Fruit fly (Drosophila melanogaster) whole organism, wandering third instar larva: ENCODE measurements around the gene IP3K2.

ENCODE experiments used
- Abd-B ChIP-seq: fragments of >200 bp; optimal IDR thresholded peaks from 2 replicates; lab custom pipeline; 2017; ENCODE audit warnings: missing biosample characterization, missing genetic modification characterization
- CG32264 ChIP-seq: fragments of 200-800 bp; sonication (Bioruptor generic); optimal IDR thresholded peaks from 2 replicates; lab custom pipeline; 2016; ENCODE audit warnings: missing biosample characterization, missing genetic modification characterization
- CG9705 ChIP-seq: fragments of 200-800 bp; sonication (Bioruptor generic); optimal IDR thresholded peaks from 2 replicates; lab custom pipeline; 2018; ENCODE audit warnings: missing biosample characterization, mild to moderate bottlenecking, missing genetic modification characterization
- CrebA ChIP-seq: fragments of 200-800 bp; sonication (Bioruptor generic); optimal IDR thresholded peaks from 2 replicates; lab custom pipeline; 2016; ENCODE audit warnings: missing biosample characterization, mild to moderate bottlenecking, missing genetic modification characterization, borderline replicate concordance
- Dfd ChIP-seq: fragments of >200 bp; optimal IDR thresholded peaks from 2 replicates; lab custom pipeline; 2017; ENCODE audit warnings: missing biosample characterization, missing genetic modification characterization
- Dif ChIP-seq: fragments of 200-275, 200-300 bp; sonication (Bioruptor generic); optimal IDR thresholded peaks from 2 replicates; lab custom pipeline; 2018; ENCODE audit warnings: missing biosample characterization, missing genetic modification characterization; ENCODE audit not compliant: partially characterized antibody
- GATAd ChIP-seq: sonication (Bioruptor generic); optimal IDR thresholded peaks from 2 replicates; lab custom pipeline; 2016; ENCODE audit warnings: missing biosample characterization, missing genetic modification characterization
- HLH106 ChIP-seq: fragments of 200-800 bp; optimal IDR thresholded peaks from 3 replicates; lab custom pipeline; 2019; ENCODE audit warnings: missing biosample characterization, mild to moderate bottlenecking, missing genetic modification characterization, moderate library complexity
- Hnf4 ChIP-seq: fragments of 200-800 bp; sonication (Bioruptor generic); optimal IDR thresholded peaks from 2 replicates; lab custom pipeline; 2016; ENCODE audit warnings: missing biosample characterization, mild to moderate bottlenecking, missing genetic modification characterization
- Hr78 ChIP-seq: fragments of >200 bp; optimal IDR thresholded peaks from 2 replicates; lab custom pipeline; 2017; ENCODE audit warnings: missing biosample characterization, missing genetic modification characterization
- Hr83 ChIP-seq: fragments of 200-300 bp; sonication (Bioruptor generic); optimal IDR thresholded peaks from 2 replicates; lab custom pipeline; 2016; ENCODE audit warnings: missing biosample characterization, mild to moderate bottlenecking, missing genetic modification characterization, moderate library complexity; ENCODE audit not compliant: poor library complexity, severe bottlenecking
- Jra ChIP-seq: sonication (Bioruptor generic); optimal IDR thresholded peaks from 2 replicates; lab custom pipeline; 2016; ENCODE audit warnings: missing biosample characterization, missing genetic modification characterization
- Mio ChIP-seq: sonication (Bioruptor generic); optimal IDR thresholded peaks from 2 replicates; lab custom pipeline; 2016; ENCODE audit warnings: missing biosample characterization, missing genetic modification characterization
- Myc ChIP-seq: fragments of >200 bp; optimal IDR thresholded peaks from 2 replicates; lab custom pipeline; 2017
- N ChIP-seq: fragments of >200 bp; optimal IDR thresholded peaks from 2 replicates; lab custom pipeline; 2018; ENCODE audit warnings: missing biosample characterization, missing external identifiers, missing genetic modification characterization
- OdsH ChIP-seq: fragments of 200-800 bp; sonication (Bioruptor generic); optimal IDR thresholded peaks from 2 replicates; lab custom pipeline; 2016; ENCODE audit warnings: missing biosample characterization, mild to moderate bottlenecking, missing genetic modification characterization
- Rel ChIP-seq, 2 experiments: fragments of 200-800 bp; sonication (Bioruptor generic) in 1 of 2; optimal IDR thresholded peaks; 2 replicates in 1 of 2; 3 replicates in 1 of 2; lab custom pipeline; 2016 to 2019; ENCODE audit warnings: mild to moderate bottlenecking in 2 of 2, missing biosample characterization in 2 of 2, missing genetic modification characterization in 2 of 2, moderate library complexity in 1 of 2
- Sp1 ChIP-seq: fragments of 200-800 bp; sonication (Bioruptor generic); optimal IDR thresholded peaks from 3 replicates; lab custom pipeline; 2019; ENCODE audit warnings: missing biosample characterization, mild to moderate bottlenecking, missing genetic modification characterization, moderate library complexity
- Vsx2 ChIP-seq: fragments of 200-300, 225-300 bp; sonication (Bioruptor generic); optimal IDR thresholded peaks from 2 replicates; lab custom pipeline; 2018; ENCODE audit warnings: missing biosample characterization, missing genetic modification characterization; ENCODE audit not compliant: partially characterized antibody
- br ChIP-seq: fragments of 200-800 bp; sonication (Bioruptor generic); optimal IDR thresholded peaks from 2 replicates; lab custom pipeline; 2016; ENCODE audit warnings: missing biosample characterization, missing genetic modification characterization
- brk ChIP-seq: fragments of 200-800 bp; sonication (Bioruptor generic); optimal IDR thresholded peaks from 2 replicates; lab custom pipeline; 2016; ENCODE audit warnings: missing biosample characterization, mild to moderate bottlenecking, missing genetic modification characterization
- dl ChIP-seq, 2 experiments: fragments of 175-275, 200-275 bp in 1 of 2; fragments of 200-275 bp in 1 of 2; sonication (Bioruptor generic); optimal IDR thresholded peaks; lab custom pipeline; 2018; ENCODE audit warnings: mild to moderate bottlenecking in 2 of 2, missing biosample characterization in 2 of 2, missing genetic modification characterization in 2 of 2, moderate library complexity in 2 of 2; ENCODE audit not compliant: partially characterized antibody in 2 of 2, insufficient read depth in 1 of 2
- dmrt93B ChIP-seq: fragments of 200-800 bp; sonication (Bioruptor generic); optimal IDR thresholded peaks from 2 replicates; lab custom pipeline; 2018; ENCODE audit warnings: missing biosample characterization, mild to moderate bottlenecking, missing genetic modification characterization
- dsf ChIP-seq: sonication (Bioruptor generic); optimal IDR thresholded peaks from 2 replicates; lab custom pipeline; 2016; ENCODE audit warnings: missing biosample characterization, missing genetic modification characterization, borderline replicate concordance
- ey ChIP-seq: fragments of 200-800 bp; sonication (Bioruptor generic); optimal IDR thresholded peaks from 2 replicates; lab custom pipeline; 2016; ENCODE audit warnings: missing biosample characterization, missing genetic modification characterization
- foxo ChIP-seq, 2 experiments: fragments of 200-800 bp; sonication (Bioruptor generic); optimal IDR thresholded peaks; 2 replicates in 1 of 2; 3 replicates in 1 of 2; lab custom pipeline; 2016 to 2017; ENCODE audit warnings: missing biosample characterization in 2 of 2, missing genetic modification characterization in 2 of 2
- fru ChIP-seq: fragments of 200-800 bp; sonication (Bioruptor generic); optimal IDR thresholded peaks from 3 replicates; lab custom pipeline; 2016; ENCODE audit warnings: missing biosample characterization, mild to moderate bottlenecking, missing genetic modification characterization
- h ChIP-seq: fragments of 200-800 bp; sonication (Bioruptor generic); optimal IDR thresholded peaks from 3 replicates; lab custom pipeline; 2016; ENCODE audit warnings: missing biosample characterization, mild to moderate bottlenecking, missing genetic modification characterization
- jim ChIP-seq: fragments of 175-275, 200-325 bp; sonication (Bioruptor generic); optimal IDR thresholded peaks from 2 replicates; lab custom pipeline; 2016; ENCODE audit warnings: missing biosample characterization, mild to moderate bottlenecking, missing genetic modification characterization
- lola ChIP-seq: fragments of >200 bp; optimal IDR thresholded peaks from 2 replicates; lab custom pipeline; 2017; ENCODE audit warnings: missing biosample characterization, missing genetic modification characterization
- pan ChIP-seq: fragments of >200 bp; optimal IDR thresholded peaks from 2 replicates; lab custom pipeline; 2017
- psq ChIP-seq: fragments of 200-800 bp; sonication (Bioruptor generic); optimal IDR thresholded peaks from 3 replicates; lab custom pipeline; 2017; ENCODE audit warnings: missing biosample characterization, mild to moderate bottlenecking, missing genetic modification characterization, moderate library complexity
- rgr ChIP-seq: fragments of 200-800 bp; sonication (Bioruptor generic); optimal IDR thresholded peaks from 3 replicates; lab custom pipeline; 2016; ENCODE audit warnings: missing biosample characterization, mild to moderate bottlenecking, missing genetic modification characterization
- sage ChIP-seq: fragments of 200-800 bp; sonication (Bioruptor generic); optimal IDR thresholded peaks from 2 replicates; lab custom pipeline; 2016; ENCODE audit warnings: missing biosample characterization, mild to moderate bottlenecking, missing genetic modification characterization
- sv ChIP-seq: fragments of 200-800 bp; sonication (Bioruptor generic); optimal IDR thresholded peaks from 3 replicates; lab custom pipeline; 2016; ENCODE audit warnings: missing biosample characterization, missing genetic modification characterization
- tai ChIP-seq: sonication (Bioruptor generic); optimal IDR thresholded peaks from 2 replicates; lab custom pipeline; 2016; ENCODE audit warnings: missing biosample characterization, missing genetic modification characterization
- usp ChIP-seq: fragments of >200 bp; optimal IDR thresholded peaks from 2 replicates; lab custom pipeline; 2017; ENCODE audit warnings: missing biosample characterization, missing genetic modification characterization
- woc ChIP-seq: sonication (Bioruptor generic); optimal IDR thresholded peaks from 2 replicates; lab custom pipeline; 2016; ENCODE audit warnings: missing biosample characterization, mild to moderate bottlenecking, missing genetic modification characterization

The IP3K2 gene

dm6 chrX:13332702-13333243 lies 29.3 kb downstream of the IP3K2 start (continued):
- TF ChIP-seq OdsH (GFP tag; lab: Kevin White, UChicago) (peak; percentile 34), dl (GFP tag; optimal IDR thresholded peaks at IDR 0.05; lab: Kevin White, UChicago; ENCODE audit: insufficient read depth in 1 of 2, partially characterized antibody in 2 of 2) (no peak), Jra (no peak)

DNA sequence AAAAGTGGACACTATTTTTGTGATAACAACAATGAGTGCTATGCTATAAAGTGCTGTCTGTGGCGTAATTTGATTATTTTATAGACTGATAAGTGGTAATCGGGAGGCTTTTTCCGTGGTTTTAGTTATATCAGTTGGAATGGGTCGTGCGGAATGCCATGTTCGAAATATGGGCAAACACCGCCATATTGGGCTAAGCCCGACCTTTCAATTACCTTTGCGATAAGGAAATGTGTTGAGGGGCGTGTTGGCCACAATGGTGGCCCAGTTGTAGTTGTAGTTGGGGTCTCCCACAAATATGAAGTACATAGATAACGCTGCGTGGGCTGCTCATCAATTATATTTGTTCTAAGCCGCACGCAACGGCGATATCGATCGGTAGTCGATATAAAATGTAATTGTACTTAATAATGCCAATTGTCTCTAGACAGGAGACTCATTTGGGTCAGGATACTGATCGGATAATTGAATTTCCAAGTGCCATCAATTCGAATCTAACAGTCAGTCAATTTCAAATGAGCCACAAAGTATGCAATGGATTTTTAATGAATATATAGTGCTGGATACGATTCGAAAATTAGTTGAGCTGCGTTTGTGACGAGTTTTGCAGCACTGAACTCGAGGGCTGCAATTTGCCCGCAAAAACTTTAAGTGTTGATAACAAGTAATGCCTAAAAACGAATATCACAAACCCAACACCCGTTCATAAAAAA lies 31.2 kb downstream of the IP3K2 start:
- no peak for TF ChIP-seq CG32264 (GFP tag; lab: Kevin White, UChicago)
- peak; percentile 70 for TF ChIP-seq GATAd (GFP tag; lab: Kevin White, UChicago)
- TF ChIP-seq fru (GFP tag; lab: Kevin White, UChicago), result peak; percentile 64
- TF ChIP-seq h (GFP tag; lab: Kevin White, UChicago), result peak; percentile 60
- no peak for TF ChIP-seq Abd-B (GFP tag; lab: Kevin White, UChicago)
- TF ChIP-seq Myc, result peak; percentile 58
- TF ChIP-seq HLH106, result peak; percentile 34
- no peak for TF ChIP-seq Dif (GFP tag; lab: Kevin White, UChicago)
- TF ChIP-seq Hnf4 (GFP tag; lab: Kevin White, UChicago), result peak; percentile 79
- TF ChIP-seq pan (lab: Kevin White, UChicago), result no peak
- no peak for TF ChIP-seq psq (GFP tag; lab: Kevin White, UChicago)
- TF ChIP-seq OdsH (GFP tag; lab: Kevin White, UChicago), result peak; percentile 39
- no peak for TF ChIP-seq jim (GFP tag; lab: Kevin White, UChicago)
- TF ChIP-seq br (GFP tag; lab: Kevin White, UChicago), result peak; percentile 47
- TF ChIP-seq Dfd (GFP tag; lab: Kevin White, UChicago), result no peak
- TF ChIP-seq Jra, result peak; percentile 36
- no peak for TF ChIP-seq N (GFP tag; lab: Kevin White, UChicago)
- peak; percentile 63 for TF ChIP-seq tai (GFP tag; lab: Kevin White, UChicago)
- no peak for TF ChIP-seq Mio (GFP tag; lab: Kevin White, UChicago)
- TF ChIP-seq Hr78, result no peak
- no peak for TF ChIP-seq CrebA (GFP tag; lab: Kevin White, UChicago)
- TF ChIP-seq Sp1 (GFP tag; lab: Kevin White, UChicago), result peak; percentile 30
- no peak for TF ChIP-seq Vsx2 (GFP tag; lab: Kevin White, UChicago)
- TF ChIP-seq woc, result peak; percentile 23
- TF ChIP-seq dl (GFP tag; optimal IDR thresholded peaks at IDR 0.05; lab: Kevin White, UChicago; ENCODE audit: insufficient read depth in 1 of 2, partially characterized antibody in 2 of 2), result no peak
- no peak for TF ChIP-seq dsf (GFP tag; lab: Kevin White, UChicago)
- no peak for TF ChIP-seq sv (GFP tag; lab: Kevin White, UChicago)
- TF ChIP-seq brk (GFP tag; lab: Kevin White, UChicago), result peak; percentile 52
- no peak for TF ChIP-seq usp (GFP tag; lab: Kevin White, UChicago)
- no peak for TF ChIP-seq lola (GFP tag; lab: Kevin White, UChicago)
- TF ChIP-seq rgr, result peak; percentile 78
- peak; percentile 55 for TF ChIP-seq ey (GFP tag; lab: Kevin White, UChicago)
- no peak for TF ChIP-seq Rel (GFP tag; optimal IDR thresholded peaks at IDR 0.05; lab: Kevin White, UChicago)
- TF ChIP-seq Rel (tag; optimal IDR thresholded peaks at IDR 0.05; lab: Kevin White, UChicago), result peak; percentile 32
- TF ChIP-seq sage (GFP tag; lab: Kevin White, UChicago), result no peak
- TF ChIP-seq dmrt93B, result no peak
- peak; percentile 68 for TF ChIP-seq Hr83 (GFP tag; lab: Kevin White, UChicago)
- TF ChIP-seq foxo (GFP tag; optimal IDR thresholded peaks at IDR 0.05; lab: Kevin White, UChicago), result peak in 1 of 2 experiments; percentile 75
- TF ChIP-seq CG9705, result no peak
